Fruit fly (Drosophila melanogaster): ENCODE measurements around the gene Lcp65Ag2.

Lcp65Ag2 gene

DNA sequence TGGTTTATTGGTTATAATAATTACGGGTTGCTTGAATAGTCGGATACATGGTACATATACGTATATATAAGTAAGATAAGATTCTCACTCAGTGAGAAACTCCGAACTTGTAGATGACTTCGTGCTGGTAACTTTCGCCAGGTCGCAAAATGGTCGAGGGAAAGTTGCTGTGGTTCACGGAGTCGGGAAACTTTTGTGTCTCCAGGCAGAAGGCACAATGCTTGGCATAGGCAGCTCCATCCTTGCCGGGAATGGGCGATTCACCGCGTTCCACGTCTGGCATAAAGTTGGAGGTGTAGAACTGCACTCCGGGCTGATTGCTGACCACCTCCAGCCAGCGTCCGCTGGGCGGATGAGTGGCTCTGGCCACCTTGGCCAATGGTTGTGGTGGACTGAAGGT, 40.2 kb downstream of the Lcp65Ag2 start, which contains the start of gene CG10469:
TSS of gene CG10469 (minus strand) at position 101 of the 400 bp plus-strand sequence.
- no peak for TF ChIP-seq CG12768 (GFP tag; optimal IDR thresholded peaks at IDR 0.05)
- TF ChIP-seq ovo (GFP tag; optimal IDR thresholded peaks at IDR 0.05), result no peak
- TF ChIP-seq Mnt (GFP tag; optimal IDR thresholded peaks at IDR 0.05), result no peak
- TF ChIP-seq tj (GFP tag; optimal IDR thresholded peaks at IDR 0.05), result no peak
- TF ChIP-seq CG33017 (tag; optimal IDR thresholded peaks at IDR 0.05), result no peak
- TF ChIP-seq Clk (GFP tag; optimal IDR thresholded peaks at IDR 0.05), result no peak
- no peak for TF ChIP-seq CG1620 (GFP tag; optimal IDR thresholded peaks at IDR 0.05)
- TF ChIP-seq cic (GFP tag; optimal IDR thresholded peaks at IDR 0.05), result no peak
- no peak for TF ChIP-seq cnc (optimal IDR thresholded peaks at IDR 0.05)
- no peak for TF ChIP-seq CG14711 (tag; optimal IDR thresholded peaks at IDR 0.05)
- no peak for TF ChIP-seq Hr96 (GFP tag; optimal IDR thresholded peaks at IDR 0.05)
- no peak for TF ChIP-seq CG5204 (GFP tag; optimal IDR thresholded peaks at IDR 0.05)
- TF ChIP-seq CG11617 (GFP tag; optimal IDR thresholded peaks at IDR 0.05), result no peak

DNA sequence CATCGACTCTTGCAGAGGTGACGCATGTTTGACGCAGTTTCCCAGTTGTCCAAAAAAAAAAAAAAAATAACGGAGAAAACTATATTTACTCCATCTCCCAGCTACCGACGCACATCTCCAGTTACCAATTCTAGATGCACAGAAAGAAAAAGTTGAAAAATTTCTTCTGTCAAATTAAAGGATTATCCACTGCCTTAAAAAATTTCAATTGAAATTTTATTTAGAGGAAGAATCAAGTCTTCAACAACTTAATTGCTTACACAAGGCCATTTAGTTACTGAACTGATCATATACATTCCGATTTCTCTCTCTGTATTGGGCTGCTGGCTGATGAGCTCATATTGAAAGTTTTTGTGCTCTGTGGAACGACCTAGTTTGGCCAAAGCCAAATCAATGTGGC, 47.4 kb downstream of the Lcp65Ag2 start:
- no peak for TF ChIP-seq cnc (optimal IDR thresholded peaks at IDR 0.05)
- TF ChIP-seq Crg-1 (GFP tag; optimal IDR thresholded peaks at IDR 0.05), result no peak
- TF ChIP-seq kay (GFP tag; ENCODE audit: borderline replicate concordance), result no peak
- TF ChIP-seq CG7101 (tag; optimal IDR thresholded peaks at IDR 0.05), result no peak
- TF ChIP-seq CG33017 (tag; optimal IDR thresholded peaks at IDR 0.05), result no peak

DNA sequence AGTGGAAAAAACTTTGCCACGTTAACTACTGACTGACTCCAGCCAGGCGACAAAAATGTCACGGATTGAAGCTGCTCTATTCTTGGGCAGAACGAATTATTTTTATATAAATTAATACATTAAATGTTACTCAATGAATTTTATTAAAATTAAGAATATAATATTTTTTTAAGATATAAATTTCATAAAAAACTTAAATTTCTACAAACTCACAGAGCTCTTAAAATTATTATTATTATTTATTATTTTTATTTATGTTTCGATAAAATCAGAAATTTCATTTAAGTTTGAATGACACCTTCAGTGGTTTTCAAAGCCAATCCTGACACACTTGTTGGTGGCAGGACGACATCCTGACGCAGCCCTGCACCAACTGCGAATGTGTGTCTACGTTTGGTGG, 48.2 kb downstream of the Lcp65Ag2 start:
- TF ChIP-seq CG11617 (GFP tag; optimal IDR thresholded peaks at IDR 0.05), result no peak
- TF ChIP-seq Crg-1 (GFP tag; optimal IDR thresholded peaks at IDR 0.05), result no peak
- TF ChIP-seq bab1 (GFP tag; optimal IDR thresholded peaks at IDR 0.05), result no peak
- no peak for TF ChIP-seq toe (GFP tag; optimal IDR thresholded peaks at IDR 0.05)

DNA sequence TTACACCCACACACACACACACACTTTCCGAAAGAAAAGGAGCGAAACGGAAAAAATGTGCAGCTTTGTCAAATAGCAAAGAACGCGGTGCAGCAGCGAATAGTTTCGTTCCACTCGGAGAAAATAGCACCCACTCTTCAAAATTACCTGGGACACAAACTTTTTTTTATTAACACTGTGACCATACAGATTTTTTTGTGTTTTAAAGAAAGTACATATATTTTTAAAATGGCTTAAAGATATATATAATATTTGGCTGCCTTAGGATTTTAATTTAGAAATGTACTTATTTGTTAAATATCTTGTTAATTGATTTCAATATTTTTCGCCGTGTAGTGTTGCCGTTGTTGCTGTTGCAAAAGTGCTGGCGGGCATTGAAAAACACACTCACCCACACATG, 48.9 kb downstream of the Lcp65Ag2 start:
- TF ChIP-seq CG33017 (tag; optimal IDR thresholded peaks at IDR 0.05) (no peak), CG5204 (GFP tag; optimal IDR thresholded peaks at IDR 0.05) (peak; percentile 19)

Data from whole organism, adult.